Fruit fly (Drosophila melanogaster): Measurements from ENCODE around the gene CG8191.
A peak's percentile ranks its signal among the peaks of the same experiment; 100 is the strongest.

CG8191 gene

DNA sequence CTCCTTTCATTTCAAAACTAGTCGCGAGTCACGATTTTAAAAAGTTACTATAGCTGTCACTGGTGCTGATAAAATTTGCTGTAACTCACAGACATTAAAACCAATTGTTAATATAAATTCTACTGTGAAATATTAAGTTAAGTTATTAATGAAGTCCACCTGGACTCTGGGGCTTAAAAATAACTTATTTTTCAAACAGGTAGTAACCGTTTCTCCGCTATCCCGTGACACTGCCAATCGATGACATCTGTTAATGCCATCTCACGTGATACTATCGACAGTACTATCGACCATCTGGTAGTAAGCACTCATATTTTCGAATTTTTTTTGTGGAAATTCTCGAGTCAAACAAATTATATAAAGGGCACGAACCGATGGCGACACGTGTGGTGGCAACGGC, 2.0 kb downstream of the CG8191 start, which contains the start of the genes CG12379 and MagR:
Gene CG12379 (minus strand): TSS at position 2 of the 400 bp plus-strand sequence.
Gene MagR (plus strand): TSS at position 276 of the 400 bp plus-strand sequence.
- peak; percentile 71 for TF ChIP-seq CG9705 (GFP tag; optimal IDR thresholded peaks at IDR 0.05)
- no peak for TF ChIP-seq Rel (GFP tag; optimal IDR thresholded peaks at IDR 0.05)
- TF ChIP-seq Rel (tag; optimal IDR thresholded peaks at IDR 0.05) = peak; percentile 28
- no peak for TF ChIP-seq dmrt93B (GFP tag; optimal IDR thresholded peaks at IDR 0.05)
- TF ChIP-seq psq (GFP tag; optimal IDR thresholded peaks at IDR 0.05) = peak; percentile 32
- no peak for TF ChIP-seq Vsx2 (GFP tag; optimal IDR thresholded peaks at IDR 0.05; ENCODE audit: partially characterized antibody)
- TF ChIP-seq Sp1 (GFP tag; optimal IDR thresholded peaks at IDR 0.05) = peak; percentile 69
- TF ChIP-seq h (GFP tag; optimal IDR thresholded peaks at IDR 0.05) = peak; percentile 73
- TF ChIP-seq sv (GFP tag; optimal IDR thresholded peaks at IDR 0.05) = peak; percentile 35
- TF ChIP-seq foxo (GFP tag; optimal IDR thresholded peaks at IDR 0.05) = peak in 1 of 2 experiments; percentile 59
- peak; percentile 48 for TF ChIP-seq br (GFP tag; optimal IDR thresholded peaks at IDR 0.05)
- TF ChIP-seq dl (GFP tag; optimal IDR thresholded peaks at IDR 0.05; ENCODE audit: insufficient read depth in 1 of 2, partially characterized antibody in 2 of 2) = no peak
- TF ChIP-seq woc (GFP tag; optimal IDR thresholded peaks at IDR 0.05) = peak; percentile 88
- TF ChIP-seq HLH106 (tag; optimal IDR thresholded peaks at IDR 0.05) = peak; percentile 81
- TF ChIP-seq Myc (optimal IDR thresholded peaks at IDR 0.05) = peak; percentile 68
- TF ChIP-seq fru (GFP tag; optimal IDR thresholded peaks at IDR 0.05) = peak; percentile 71
- peak; percentile 57 for TF ChIP-seq ey (GFP tag; optimal IDR thresholded peaks at IDR 0.05)
- no peak for TF ChIP-seq Jra (GFP tag; optimal IDR thresholded peaks at IDR 0.05)
- peak; percentile 53 for TF ChIP-seq rgr (GFP tag; optimal IDR thresholded peaks at IDR 0.05)

DNA sequence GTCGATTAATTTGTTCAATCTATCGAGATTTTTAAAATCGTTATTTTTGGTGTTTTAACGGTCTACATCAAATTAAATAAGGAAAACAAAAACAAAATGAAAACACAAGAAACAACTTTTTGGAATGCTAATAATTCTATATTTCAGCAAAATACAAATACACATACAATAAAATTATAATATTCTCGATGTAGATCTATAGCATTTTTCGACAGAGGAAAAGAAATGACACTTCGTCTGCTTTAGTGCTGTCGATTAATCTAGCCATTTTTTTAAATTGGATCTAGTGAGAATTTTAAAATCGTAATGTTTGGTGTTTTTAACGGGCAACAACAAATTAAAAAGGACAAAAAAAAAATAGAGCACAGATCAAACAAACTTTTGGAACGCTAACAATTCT, 5.1 kb downstream of the CG8191 start, which contains the start of gene Arp6:
Gene Arp6 (minus strand): TSS at position 11 of the 400 bp plus-strand sequence.
- TF ChIP-seq N (GFP tag; optimal IDR thresholded peaks at IDR 0.05) = no peak
- peak; percentile 5 for TF ChIP-seq HLH106 (tag; optimal IDR thresholded peaks at IDR 0.05)
- TF ChIP-seq woc (GFP tag; optimal IDR thresholded peaks at IDR 0.05) = peak; percentile 37
- no peak for TF ChIP-seq fru (GFP tag; optimal IDR thresholded peaks at IDR 0.05)
- peak; percentile 81 for TF ChIP-seq Myc (optimal IDR thresholded peaks at IDR 0.05)

DNA sequence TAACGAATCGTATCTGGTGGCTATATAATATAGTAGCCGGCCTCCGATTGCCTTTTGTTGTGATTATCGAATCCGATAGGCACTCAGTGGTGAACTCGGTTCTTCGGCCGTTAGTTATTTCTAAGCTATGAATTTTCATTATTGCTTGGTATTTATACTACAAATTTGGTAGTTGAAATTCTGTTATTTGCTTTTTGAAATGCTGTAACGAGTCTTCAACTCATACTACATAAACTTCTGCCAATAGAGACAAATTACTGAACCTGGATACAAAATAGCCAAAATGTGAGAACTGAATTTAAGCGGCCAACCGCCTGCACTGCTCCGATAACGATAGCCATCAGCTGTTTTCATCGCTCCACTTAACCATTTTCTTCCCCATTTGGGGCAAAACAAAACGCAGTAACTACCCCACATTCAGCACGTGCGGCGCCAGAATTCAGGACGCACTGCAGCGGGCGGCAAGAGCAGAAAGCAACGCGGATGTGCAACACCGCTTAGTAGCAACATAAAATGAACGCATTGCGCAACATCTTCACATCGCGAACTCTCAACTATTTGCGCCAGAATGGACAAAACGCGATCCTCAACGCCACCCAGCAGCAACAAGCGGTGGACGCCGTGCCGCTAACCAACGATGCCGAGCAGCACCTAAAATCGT, 7.0 kb downstream of the CG8191 start, which contains the start of the genes CG11679 and CG8206:
Gene CG11679 (minus strand): TSS at position 65 of the 661 bp plus-strand sequence.
Gene CG8206 (plus strand): TSS at position 341 of the 661 bp plus-strand sequence.
- peak; percentile 37 for TF ChIP-seq br (GFP tag; optimal IDR thresholded peaks at IDR 0.05)
- TF ChIP-seq jim (GFP tag; optimal IDR thresholded peaks at IDR 0.05) = no peak
- TF ChIP-seq Mio (GFP tag; optimal IDR thresholded peaks at IDR 0.05) = no peak
- TF ChIP-seq psq (GFP tag; optimal IDR thresholded peaks at IDR 0.05) = peak; percentile 43
- TF ChIP-seq Dif (GFP tag; optimal IDR thresholded peaks at IDR 0.05; ENCODE audit: partially characterized antibody) = no peak
- TF ChIP-seq dmrt93B (GFP tag; optimal IDR thresholded peaks at IDR 0.05) = no peak
- no peak for TF ChIP-seq sv (GFP tag; optimal IDR thresholded peaks at IDR 0.05)
- peak; percentile 61 for TF ChIP-seq CG9705 (GFP tag; optimal IDR thresholded peaks at IDR 0.05)
- TF ChIP-seq h (GFP tag; optimal IDR thresholded peaks at IDR 0.05) = peak; percentile 63
- no peak for TF ChIP-seq CG32264 (GFP tag; optimal IDR thresholded peaks at IDR 0.05)
- no peak for TF ChIP-seq Jra (GFP tag; optimal IDR thresholded peaks at IDR 0.05)
- no peak for TF ChIP-seq Hr83 (GFP tag; optimal IDR thresholded peaks at IDR 0.05; ENCODE audit: poor library complexity, severe bottlenecking)
- peak; percentile 55 for TF ChIP-seq Sp1 (GFP tag; optimal IDR thresholded peaks at IDR 0.05)
- TF ChIP-seq fru (GFP tag; optimal IDR thresholded peaks at IDR 0.05) = peak; percentile 62
- no peak for TF ChIP-seq dl (GFP tag; optimal IDR thresholded peaks at IDR 0.05; ENCODE audit: insufficient read depth in 1 of 2, partially characterized antibody in 2 of 2)
- no peak for TF ChIP-seq tai (GFP tag; optimal IDR thresholded peaks at IDR 0.05)
- TF ChIP-seq GATAd (GFP tag; optimal IDR thresholded peaks at IDR 0.05) = no peak
- TF ChIP-seq Hr78 (GFP tag; optimal IDR thresholded peaks at IDR 0.05) = no peak
- TF ChIP-seq brk (GFP tag; optimal IDR thresholded peaks at IDR 0.05) = no peak
- TF ChIP-seq Vsx2 (GFP tag; optimal IDR thresholded peaks at IDR 0.05; ENCODE audit: partially characterized antibody) = no peak
- TF ChIP-seq CrebA (GFP tag; optimal IDR thresholded peaks at IDR 0.05; ENCODE audit: borderline replicate concordance) = no peak
- TF ChIP-seq Abd-B (GFP tag; optimal IDR thresholded peaks at IDR 0.05) = no peak
- TF ChIP-seq foxo (GFP tag; optimal IDR thresholded peaks at IDR 0.05) = peak in 1 of 2 experiments; percentile 72
- TF ChIP-seq lola (GFP tag; optimal IDR thresholded peaks at IDR 0.05) = no peak
- TF ChIP-seq woc (GFP tag; optimal IDR thresholded peaks at IDR 0.05) = peak; percentile 86
- no peak for TF ChIP-seq N (GFP tag; optimal IDR thresholded peaks at IDR 0.05)
- no peak for TF ChIP-seq pan (optimal IDR thresholded peaks at IDR 0.05)
- TF ChIP-seq OdsH (GFP tag; optimal IDR thresholded peaks at IDR 0.05) = peak; percentile 31
- TF ChIP-seq sage (GFP tag; optimal IDR thresholded peaks at IDR 0.05) = no peak
- TF ChIP-seq usp (GFP tag; optimal IDR thresholded peaks at IDR 0.05) = no peak
- no peak for TF ChIP-seq dsf (GFP tag; optimal IDR thresholded peaks at IDR 0.05; ENCODE audit: borderline replicate concordance)
- TF ChIP-seq Myc (optimal IDR thresholded peaks at IDR 0.05) = peak; percentile 97
- no peak for TF ChIP-seq Hnf4 (GFP tag; optimal IDR thresholded peaks at IDR 0.05)
- TF ChIP-seq Rel (GFP tag; optimal IDR thresholded peaks at IDR 0.05) = no peak
- peak; percentile 61 for TF ChIP-seq Rel (tag; optimal IDR thresholded peaks at IDR 0.05)
- TF ChIP-seq rgr (GFP tag; optimal IDR thresholded peaks at IDR 0.05) = peak; percentile 61
- TF ChIP-seq ey (GFP tag; optimal IDR thresholded peaks at IDR 0.05) = peak; percentile 36
- no peak for TF ChIP-seq Dfd (GFP tag; optimal IDR thresholded peaks at IDR 0.05)
- peak; percentile 78 for TF ChIP-seq HLH106 (tag; optimal IDR thresholded peaks at IDR 0.05)
